Fruit fly (Drosophila melanogaster): ENCODE results near the gene CG3744.

The CG3744 gene

DNA sequence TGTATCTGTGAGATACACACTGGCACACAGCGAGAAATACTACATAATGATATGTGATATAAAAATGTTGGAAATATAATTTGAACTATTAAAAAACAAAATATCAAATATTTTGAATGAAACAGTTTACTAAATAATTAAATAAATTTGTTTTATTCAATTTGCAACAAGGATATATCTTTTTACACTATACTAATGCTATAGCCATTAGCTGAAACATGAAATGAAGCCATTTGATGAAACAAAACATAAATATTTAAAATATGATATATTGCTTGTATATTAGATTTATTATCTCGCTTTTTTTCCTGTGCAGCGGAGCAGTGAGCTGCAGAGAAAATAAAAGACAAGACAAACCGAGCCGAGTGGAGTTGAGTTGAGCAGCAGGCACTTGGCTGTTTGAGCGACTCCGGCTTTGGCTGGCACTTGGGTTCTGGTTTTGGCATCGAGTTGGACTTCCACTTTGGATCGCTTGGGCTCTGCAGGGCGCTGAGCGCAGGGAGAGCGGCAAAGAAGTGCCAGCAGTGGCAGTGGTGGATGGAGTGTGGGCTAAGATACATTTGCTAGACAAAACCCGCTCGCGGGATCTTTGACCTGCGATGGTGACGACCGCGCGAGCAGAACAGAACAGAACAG is 17.0 kb upstream of the CG3744 start (continued):
- TF ChIP-seq lov (optimal IDR thresholded peaks at IDR 0.05), result no peak
- TF ChIP-seq lov (GFP tag; IDR thresholded peaks at IDR 0.05), result no peak
- peak in 1 of 2 experiments; percentile 18 for TF ChIP-seq crp (GFP tag; optimal IDR thresholded peaks at IDR 0.05)
- peak; percentile 36 for TF ChIP-seq Ets65A (GFP tag)
- TF ChIP-seq CG11398 (GFP tag; optimal IDR thresholded peaks at IDR 0.05), result no peak
- TF ChIP-seq CG42726 (GFP tag; IDR thresholded peaks at IDR 0.05; ENCODE audit: partially characterized antibody), result no peak
- peak; percentile 49; the same call in 1 of the 2 replicates for TF ChIP-seq CG9932 (GFP tag; IDR thresholded peaks at IDR 0.05)
- TF ChIP-seq Bgb (GFP tag; IDR thresholded peaks at IDR 0.05; ENCODE audit: partially characterized antibody), result no peak
- TF ChIP-seq NFAT (GFP tag; IDR thresholded peaks at IDR 0.05), result no peak
- TF ChIP-seq Fer3 (tag; optimal IDR thresholded peaks at IDR 0.05), result peak; percentile 68
- TF ChIP-seq ewg (GFP tag; optimal IDR thresholded peaks at IDR 0.05), result peak; percentile 31
- TF ChIP-seq gem (tag; optimal IDR thresholded peaks at IDR 0.05), result peak; percentile 94
- no peak for TF ChIP-seq bigmax (GFP tag; optimal IDR thresholded peaks at IDR 0.05)
- TF ChIP-seq CG12236 (GFP tag; optimal IDR thresholded peaks at IDR 0.05), result no peak
- peak; percentile 3 for TF ChIP-seq grn (GFP tag; optimal IDR thresholded peaks at IDR 0.05)
- TF ChIP-seq D19B (GFP tag; optimal IDR thresholded peaks at IDR 0.05), result peak; percentile 30
- TF ChIP-seq HLH4C (GFP tag; IDR thresholded peaks at IDR 0.05; ENCODE audit: partially characterized antibody), result no peak
- peak; percentile 47 for TF ChIP-seq pros (GFP tag; optimal IDR thresholded peaks at IDR 0.05)
- TF ChIP-seq Oaz (GFP tag; IDR thresholded peaks at IDR 0.05), result no peak
- TF ChIP-seq CG12071 (GFP tag; optimal IDR thresholded peaks at IDR 0.05), result no peak
- peak; percentile 45; the same call in 1 of the 2 replicates for TF ChIP-seq E2f2 (GFP tag; IDR thresholded peaks at IDR 0.05)
- peak; percentile 74 for TF ChIP-seq ind (GFP tag; optimal IDR thresholded peaks at IDR 0.05)
- peak; percentile 84 for TF ChIP-seq CG8388 (GFP tag; optimal IDR thresholded peaks at IDR 0.05)
- TF ChIP-seq sd (tag; optimal IDR thresholded peaks at IDR 0.05), result peak; percentile 36
- peak; percentile 64 for TF ChIP-seq CG4730 (GFP tag; IDR thresholded peaks at IDR 0.05)
- TF ChIP-seq CG32772 (GFP tag; IDR thresholded peaks at IDR 0.05), result peak; percentile 34
- TF ChIP-seq prd (optimal IDR thresholded peaks at IDR 0.05), result no peak
- TF ChIP-seq prd (GFP tag; IDR thresholded peaks at IDR 0.05), result peak; percentile 85
- no peak for TF ChIP-seq exex (tag; optimal IDR thresholded peaks at IDR 0.05)
- TF ChIP-seq Scr (GFP tag; IDR thresholded peaks at IDR 0.05; ENCODE audit: partially characterized antibody), result no peak
- TF ChIP-seq zen2 (GFP tag; IDR thresholded peaks at IDR 0.05; ENCODE audit: partially characterized antibody), result no peak
- TF ChIP-seq pum (GFP tag; optimal IDR thresholded peaks at IDR 0.05), result no peak
- TF ChIP-seq scrt (GFP tag; optimal IDR thresholded peaks at IDR 0.05), result peak; percentile 64
- no peak for TF ChIP-seq CG10543 (GFP tag; optimal IDR thresholded peaks at IDR 0.05)
- TF ChIP-seq CG2120 (GFP tag; optimal IDR thresholded peaks at IDR 0.05), result peak; percentile 18
- TF ChIP-seq CG6272 (GFP tag; IDR thresholded peaks at IDR 0.05), result no peak
- no peak for TF ChIP-seq Dfd (GFP tag; optimal IDR thresholded peaks at IDR 0.05)
- TF ChIP-seq D (optimal IDR thresholded peaks at IDR 0.05), result no peak
- peak; percentile 83 for TF ChIP-seq D (GFP tag; optimal IDR thresholded peaks at IDR 0.05)
- TF ChIP-seq CG2712 (tag; optimal IDR thresholded peaks at IDR 0.05), result peak; percentile 95
- peak; percentile 20; the same call in 1 of the 2 replicates for TF ChIP-seq CG14014 (GFP tag; IDR thresholded peaks at IDR 0.05)
- peak; percentile 63 for TF ChIP-seq oc (tag; optimal IDR thresholded peaks at IDR 0.05)
- TF ChIP-seq dati (GFP tag; IDR thresholded peaks at IDR 0.05), result no peak
- TF ChIP-seq pho (GFP tag; optimal IDR thresholded peaks at IDR 0.05), result no peak
- TF ChIP-seq CG13296 (GFP tag; optimal IDR thresholded peaks at IDR 0.05), result peak; percentile 79
- no peak for TF ChIP-seq Elba2 (GFP tag; optimal IDR thresholded peaks at IDR 0.05)
- no peak for TF ChIP-seq maf-S (GFP tag; optimal IDR thresholded peaks at IDR 0.05)
- TF ChIP-seq Side (GFP tag; optimal IDR thresholded peaks at IDR 0.05), result no peak
- TF ChIP-seq CG6765 (GFP tag; optimal IDR thresholded peaks at IDR 0.05), result peak; percentile 40
- TF ChIP-seq CG12155 (GFP tag; optimal IDR thresholded peaks at IDR 0.05), result peak; percentile 53
- TF ChIP-seq NfI (GFP tag; optimal IDR thresholded peaks at IDR 0.05), result peak; percentile 40

Measured in whole organism, embryonic.